Fruit fly (Drosophila melanogaster) whole organism, embryonic: Measurements from ENCODE around the gene ct.

ENCODE experiments used
- Abd-B ChIP-seq: fragments of 200-800 bp; sonication (Bioruptor generic); optimal IDR thresholded peaks from 2 replicates; lab custom pipeline; 2018; ENCODE audit warnings: missing biosample characterization, mild to moderate bottlenecking, missing genetic modification characterization, moderate library complexity
- B-H1 ChIP-seq: fragments of 200-800 bp; sonication (Bioruptor generic); IDR thresholded peaks from 3 replicates; pipeline ENCODE4 v1.3.6; 2022; ENCODE audit warnings: missing biosample characterization, missing genetic modification characterization
- C15 ChIP-seq: fragments of 200-800 bp; sonication (Bioruptor generic); IDR thresholded peaks from 3 replicates; pipeline ENCODE4 v1.3.6; 2022; ENCODE audit warnings: missing biosample characterization, missing genetic modification characterization
- CG10209 ChIP-seq: fragments of 200-800 bp; sonication (Bioruptor generic); optimal IDR thresholded peaks from 3 replicates; lab custom pipeline; 2017; ENCODE audit warnings: missing biosample characterization, mild to moderate bottlenecking, missing genetic modification characterization, missing genetic modification reagents
- CG10267 ChIP-seq: fragments of 200-800 bp; sonication (Bioruptor generic); optimal IDR thresholded peaks from 2 replicates; lab custom pipeline; 2018; ENCODE audit warnings: missing biosample characterization, mild to moderate bottlenecking, missing genetic modification characterization, moderate library complexity
- CG10321 ChIP-seq: fragments of 200-800 bp; sonication (Bioruptor generic); IDR thresholded peaks from 2 replicates; pipeline ENCODE4 v1.3.6; 2022; ENCODE audit warnings: missing biosample characterization, missing genetic modification characterization
- CG12071 ChIP-seq: fragments of 200-800 bp; sonication (Bioruptor generic); optimal IDR thresholded peaks from 3 replicates; lab custom pipeline; 2018; ENCODE audit warnings: missing biosample characterization, mild to moderate bottlenecking, missing genetic modification characterization
- CG12391 ChIP-seq: fragments of 200-800 bp; sonication (Bioruptor generic); optimal IDR thresholded peaks from 3 replicates; lab custom pipeline; 2018; ENCODE audit warnings: missing biosample characterization, mild to moderate bottlenecking, missing genetic modification characterization, moderate library complexity
- CG12769 ChIP-seq: fragments of 200-800 bp; sonication (Bioruptor generic); optimal IDR thresholded peaks from 2 replicates; lab custom pipeline; 2019; ENCODE audit warnings: missing biosample characterization, mild to moderate bottlenecking, missing genetic modification characterization, moderate library complexity
- CG13424 ChIP-seq: fragments of 200-800 bp; sonication (Bioruptor generic); optimal IDR thresholded peaks from 2 replicates; lab custom pipeline; 2019; ENCODE audit warnings: missing biosample characterization, mild to moderate bottlenecking, missing genetic modification characterization, moderate library complexity
- CG15011 ChIP-seq: fragments of 200-800 bp; sonication (Bioruptor generic); optimal IDR thresholded peaks from 3 replicates; lab custom pipeline; 2018; ENCODE audit warnings: missing biosample characterization, mild to moderate bottlenecking, missing genetic modification characterization
- CG17912 ChIP-seq: fragments of 200-800 bp; sonication (Bioruptor generic); optimal IDR thresholded peaks from 2 replicates; lab custom pipeline; 2018; ENCODE audit warnings: missing biosample characterization, mild to moderate bottlenecking, missing genetic modification characterization
- CG18011 ChIP-seq: fragments of 200-800 bp; sonication (Bioruptor generic); optimal IDR thresholded peaks from 2 replicates; lab custom pipeline; 2017; ENCODE audit warnings: missing biosample characterization, missing genetic modification characterization, mild to moderate bottlenecking, moderate library complexity, missing genotype
- CG18764 ChIP-seq: fragments of 200-800 bp; sonication (Bioruptor generic); optimal IDR thresholded peaks from 3 replicates; lab custom pipeline; 2016; ENCODE audit warnings: missing biosample characterization, missing genetic modification characterization
- CG31441 ChIP-seq: fragments of 200-800 bp; sonication (Bioruptor generic); IDR thresholded peaks from 2 replicates; pipeline ENCODE4 v1.3.6; 2022; ENCODE audit warnings: missing biosample characterization, missing genetic modification characterization
- CG33213 ChIP-seq: fragments of 200-800 bp; sonication (Bioruptor generic); optimal IDR thresholded peaks from 3 replicates; lab custom pipeline; 2016; ENCODE audit warnings: missing biosample characterization, missing genetic modification characterization
- CG4820 ChIP-seq: fragments of 200-800 bp; sonication (Bioruptor generic); optimal IDR thresholded peaks from 3 replicates; lab custom pipeline; 2016; ENCODE audit warnings: missing biosample characterization, missing genetic modification characterization
- CG7963 ChIP-seq: fragments of 200-800 bp; sonication (Bioruptor generic); IDR thresholded peaks from 3 replicates; pipeline ENCODE4 v1.3.6; 2022; ENCODE audit warnings: missing biosample characterization, missing genetic modification characterization; ENCODE audit not compliant: partially characterized antibody
- Dek ChIP-seq: fragments of 200-800 bp; sonication (Bioruptor generic); optimal IDR thresholded peaks from 3 replicates; lab custom pipeline; 2019; ENCODE audit warnings: missing biosample characterization, mild to moderate bottlenecking, missing genetic modification characterization, moderate library complexity
- Doc2 ChIP-seq: fragments of 200-800 bp; sonication (Bioruptor generic); IDR thresholded peaks from 2 replicates; pipeline ENCODE4 v1.3.6; 2022; ENCODE audit warnings: missing biosample characterization, missing genetic modification characterization
- Gug ChIP-seq: fragments of 200-800 bp; sonication (Bioruptor generic); IDR thresholded peaks from 4 replicates; pipeline ENCODE4 v1.3.6; 2022; ENCODE audit warnings: missing biosample characterization, missing genetic modification characterization
- H2.0 ChIP-seq: fragments of 200-800 bp; sonication (Bioruptor generic); IDR thresholded peaks from 2 replicates; pipeline ENCODE4 v1.3.6; 2022; ENCODE audit warnings: missing biosample characterization, missing genetic modification characterization
- Hr51 ChIP-seq, 2 experiments: fragments of 200-800 bp; sonication (Bioruptor generic); optimal IDR thresholded peaks; 2 replicates in 1 of 2; 3 replicates in 1 of 2; lab custom pipeline; 2016 to 2018; ENCODE audit warnings: missing biosample characterization in 2 of 2, missing genetic modification characterization in 2 of 2, mild to moderate bottlenecking in 1 of 2, moderate library complexity in 1 of 2
- Hsf ChIP-seq: fragments of 200-800 bp; sonication (Bioruptor generic); optimal IDR thresholded peaks from 3 replicates; lab custom pipeline; 2016; ENCODE audit warnings: missing biosample characterization, missing genetic modification characterization
- Max ChIP-seq: fragments of 200-800 bp; sonication (Bioruptor generic); optimal IDR thresholded peaks from 2 replicates; lab custom pipeline; 2016; ENCODE audit warnings: missing biosample characterization, mild to moderate bottlenecking, missing genetic modification characterization
- Nf-YB ChIP-seq: fragments of 200-800 bp; sonication (Bioruptor generic); optimal IDR thresholded peaks from 3 replicates; lab custom pipeline; 2019; ENCODE audit warnings: missing biosample characterization, mild to moderate bottlenecking, missing genetic modification characterization, moderate library complexity
- Pdp1 ChIP-seq, 2 experiments: fragments of 200-800 bp; sonication (Bioruptor generic); optimal IDR thresholded peaks; 3 replicates each; lab custom pipeline; 2016; ENCODE audit warnings: missing biosample characterization in 2 of 2, missing genetic modification characterization in 2 of 2, mild to moderate bottlenecking in 1 of 2, moderate library complexity in 1 of 2
- Sox100B ChIP-seq: fragments of 200-800 bp; sonication (Bioruptor generic); optimal IDR thresholded peaks from 3 replicates; lab custom pipeline; 2018; ENCODE audit warnings: missing biosample characterization, mild to moderate bottlenecking, missing genetic modification characterization
- Usf ChIP-seq: fragments of 200-800 bp; sonication (Bioruptor generic); optimal IDR thresholded peaks from 2 replicates; lab custom pipeline; 2017; ENCODE audit warnings: missing genotype, missing biosample characterization, missing genetic modification characterization
- ab ChIP-seq: fragments of 200-800 bp; sonication (Bioruptor generic); optimal IDR thresholded peaks from 2 replicates; lab custom pipeline; 2016; ENCODE audit warnings: missing biosample characterization, missing genetic modification characterization
- al ChIP-seq: fragments of 200-800 bp; sonication (Bioruptor generic); IDR thresholded peaks from 2 replicates; pipeline ENCODE4 v1.3.6; 2022; ENCODE audit warnings: missing biosample characterization, missing genetic modification characterization
- ap ChIP-seq: fragments of 200-800 bp; sonication (Bioruptor generic); IDR thresholded peaks from 2 replicates; pipeline ENCODE4 v1.3.6; 2022; ENCODE audit warnings: missing biosample characterization, missing genetic modification characterization
- ato ChIP-seq: fragments of 200-800 bp; sonication (Bioruptor generic); IDR thresholded peaks from 2 replicates; pipeline ENCODE4 v1.3.6; 2022; ENCODE audit warnings: missing biosample characterization, missing genetic modification characterization; ENCODE audit not compliant: partially characterized antibody
- bab2 ChIP-seq: fragments of 200-800 bp; sonication (Bioruptor generic); optimal IDR thresholded peaks from 2 replicates; lab custom pipeline; 2016; ENCODE audit warnings: missing biosample characterization, missing genetic modification characterization
- cas ChIP-seq: fragments of 200-800 bp; sonication (Bioruptor generic); IDR thresholded peaks from 2 replicates; pipeline ENCODE4 v1.3.6; 2022; ENCODE audit warnings: missing biosample characterization, missing genetic modification characterization
- chif ChIP-seq, 2 experiments: fragments of 200-800 bp; sonication (Bioruptor generic); optimal IDR thresholded peaks; 3 replicates each; lab custom pipeline; 2016; ENCODE audit warnings: missing biosample characterization in 2 of 2, missing genetic modification characterization in 2 of 2
- ems ChIP-seq: fragments of 200-800 bp; sonication (Bioruptor generic); optimal IDR thresholded peaks from 3 replicates; lab custom pipeline; 2016; ENCODE audit warnings: missing biosample characterization, missing genetic modification characterization
- fd3F ChIP-seq: fragments of 200-800 bp; sonication (Bioruptor generic); optimal IDR thresholded peaks from 2 replicates; lab custom pipeline; 2018; ENCODE audit warnings: missing biosample characterization, mild to moderate bottlenecking, missing genetic modification characterization, moderate library complexity
- jing ChIP-seq: fragments of 200-800 bp; sonication (Bioruptor generic); optimal IDR thresholded peaks from 2 replicates; lab custom pipeline; 2018; ENCODE audit warnings: missing biosample characterization, mild to moderate bottlenecking, missing genetic modification characterization
- knrl ChIP-seq: fragments of 200-800 bp; sonication (Bioruptor generic); IDR thresholded peaks from 3 replicates; pipeline ENCODE4 v1.3.6; 2022; ENCODE audit warnings: missing biosample characterization, missing genetic modification characterization; ENCODE audit not compliant: partially characterized antibody
- mld ChIP-seq: fragments of 200-800 bp; sonication (Bioruptor generic); IDR thresholded peaks from 3 replicates; pipeline ENCODE4 v1.3.6; 2022; ENCODE audit warnings: missing biosample characterization, missing genetic modification characterization; ENCODE audit not compliant: partially characterized antibody
- nerfin-1 ChIP-seq: fragments of 200-800 bp; sonication (Bioruptor generic); optimal IDR thresholded peaks from 3 replicates; lab custom pipeline; 2019; ENCODE audit warnings: missing biosample characterization, mild to moderate bottlenecking, missing genetic modification characterization, moderate library complexity
- nmo ChIP-seq: fragments of 200-800 bp; sonication (Bioruptor generic); optimal IDR thresholded peaks from 2 replicates; lab custom pipeline; 2018; ENCODE audit warnings: missing biosample characterization, mild to moderate bottlenecking, missing genetic modification characterization, moderate library complexity
- pum ChIP-seq: fragments of 200-800 bp; sonication (Bioruptor generic); optimal IDR thresholded peaks from 2 replicates; lab custom pipeline; 2016; ENCODE audit warnings: missing biosample characterization, missing genetic modification characterization
- pzg ChIP-seq: fragments of 200-800 bp; sonication (Bioruptor generic); optimal IDR thresholded peaks from 3 replicates; lab custom pipeline; 2018; ENCODE audit warnings: missing biosample characterization, mild to moderate bottlenecking, missing genetic modification characterization, moderate library complexity
- slbo ChIP-seq: fragments of 200-800 bp; sonication (Bioruptor generic); IDR thresholded peaks from 2 replicates; pipeline ENCODE4 v1.3.6; 2022; ENCODE audit warnings: missing biosample characterization, missing genetic modification characterization
- tap ChIP-seq: fragments of 200-800 bp; optimal IDR thresholded peaks from 3 replicates; lab custom pipeline; 2019; ENCODE audit warnings: missing biosample characterization, mild to moderate bottlenecking, missing genetic modification characterization, moderate library complexity
- tgo ChIP-seq: fragments of 200-800 bp; sonication (Bioruptor generic); IDR thresholded peaks from 3 replicates; pipeline ENCODE4 v1.3.6; 2022; ENCODE audit warnings: missing biosample characterization, missing genetic modification characterization
- tin ChIP-seq: fragments of 200-800 bp; sonication (Bioruptor generic); optimal IDR thresholded peaks from 3 replicates; lab custom pipeline; 2016; ENCODE audit warnings: missing biosample characterization, missing genetic modification characterization
- tna ChIP-seq: fragments of 200-800 bp; sonication (Bioruptor generic); IDR thresholded peaks from 2 replicates; pipeline ENCODE4 v1.3.6; 2022; ENCODE audit warnings: missing biosample characterization, missing genetic modification characterization; ENCODE audit not compliant: partially characterized antibody

The ct gene

DNA sequence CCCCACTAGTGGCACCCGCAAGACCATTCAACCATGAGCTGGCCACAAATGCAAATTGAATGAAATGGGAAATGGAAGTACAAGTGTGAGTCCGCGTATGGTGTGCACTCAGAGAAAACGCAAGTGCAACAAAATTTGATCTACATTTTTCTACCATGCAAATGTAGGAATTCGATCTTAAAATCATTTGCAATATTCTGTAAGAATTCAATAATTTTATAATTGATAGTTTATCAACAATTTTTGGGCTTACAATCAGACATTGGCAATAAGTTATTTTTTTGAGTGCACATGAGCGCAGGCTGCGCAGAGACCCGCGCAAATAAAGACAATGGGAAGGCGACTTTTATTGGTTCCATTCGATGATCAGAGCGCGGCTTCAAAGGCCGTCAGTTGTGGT lies 37.0 kb upstream of the ct start (continued):
- TF ChIP-seq ems (no peak), tna (no peak), Sox100B (peak; percentile 28), Hr51 (GFP tag; optimal IDR thresholded peaks at IDR 0.05; lab: Kevin White, UChicago) (peak in 1 of 2 experiments; percentile 32), Abd-B (GFP tag; lab: Kevin White, UChicago) (peak; percentile 22), tgo (GFP tag; lab: Robert Waterston, UW) (peak; percentile 43; the same call in 2 of the 3 replicates), CG17912 (GFP tag; lab: Kevin White, UChicago) (no peak), CG15011 (no peak), tin (GFP tag; lab: Kevin White, UChicago) (peak; percentile 50), CG10267 (peak; percentile 32), CG13424 (tag; lab: Kevin White, UChicago) (peak; percentile 28), CG12769 (tag; lab: Kevin White, UChicago) (no peak), chif (GFP tag; optimal IDR thresholded peaks at IDR 0.05; lab: Kevin White, UChicago) (peak in 1 of 2 experiments; percentile 45), tap (tag; lab: Kevin White, UChicago) (peak; percentile 20), C15 (GFP tag; lab: Robert Waterston, UW) (no peak), Usf (GFP tag; lab: Kevin White, UChicago) (peak; percentile 1), Gug (peak; percentile 16; the same call in 1 of the 4 replicates), cas (GFP tag; lab: Robert Waterston, UW) (no peak), Doc2 (GFP tag; lab: Robert Waterston, UW) (no peak), CG10321 (GFP tag; lab: Robert Waterston, UW) (no peak), CG7963 (GFP tag; lab: Robert Waterston, UW) (no peak), Pdp1 (GFP tag; optimal IDR thresholded peaks at IDR 0.05; lab: Kevin White, UChicago) (peak in 1 of 2 experiments; percentile 40), nerfin-1 (tag; lab: Kevin White, UChicago) (no peak), Hsf (GFP tag; lab: Kevin White, UChicago) (peak; percentile 40), nmo (GFP tag; lab: Kevin White, UChicago) (peak; percentile 60), Nf-YB (GFP tag; lab: Kevin White, UChicago) (no peak), jing (GFP tag; lab: Kevin White, UChicago) (peak; percentile 3), CG12071 (GFP tag; lab: Kevin White, UChicago) (no peak), B-H1 (GFP tag; lab: Robert Waterston, UW) (no peak), bab2 (GFP tag; lab: Kevin White, UChicago) (peak; percentile 38), ap (GFP tag; lab: Robert Waterston, UW) (0 out of 2 replicates have a peak, but pooled peaks have one; percentile 22), CG12391 (peak; percentile 57), mld (no peak), Max (GFP tag; lab: Kevin White, UChicago) (peak; percentile 5), CG33213 (GFP tag; lab: Kevin White, UChicago) (no peak), ato (GFP tag; lab: Robert Waterston, UW) (no peak), al (GFP tag; lab: Robert Waterston, UW) (no peak), ab (GFP tag; lab: Kevin White, UChicago) (no peak), fd3F (GFP tag; lab: Kevin White, UChicago) (no peak), pum (GFP tag; lab: Kevin White, UChicago) (peak; percentile 31), CG31441 (GFP tag; lab: Robert Waterston, UW) (peak; percentile 58), knrl (GFP tag; lab: Robert Waterston, UW) (no peak), CG18011 (GFP tag; lab: Kevin White, UChicago) (no peak), pzg (no peak), CG4820 (GFP tag; lab: Kevin White, UChicago) (peak; percentile 30), H2.0 (GFP tag; lab: Robert Waterston, UW) (0 out of 2 replicates have a peak, but pooled peaks have one; percentile 15), CG18764 (GFP tag; lab: Kevin White, UChicago) (peak; percentile 53), slbo (GFP tag; lab: Robert Waterston, UW) (no peak), CG10209 (GFP tag; lab: Kevin White, UChicago) (peak; percentile 33), Dek (tag; lab: Kevin White, UChicago) (no peak)
